Worm (Caenorhabditis elegans) whole organism, L4/young adult: ENCODE results near the gene fbxa-9.

Experiments
- W03F9.2 ChIP-seq: fragments of 150-350 bp; optimal IDR thresholded peaks from 2 replicates; lab custom pipeline; 2014; ENCODE audit warnings: missing biosample characterization, missing genetic modification characterization
- dao-5 ChIP-seq: sonication (generic microtip); optimal IDR thresholded peaks from 2 replicates; lab custom pipeline; 2016; ENCODE audit warnings: missing genotype, missing genetic modification characterization, moderate library complexity, missing compliant biosample characterization
- him-1 ChIP-seq: sonication (generic microtip); optimal IDR thresholded peaks from 2 replicates; lab custom pipeline; 2016; ENCODE audit warnings: missing genotype, missing genetic modification reagents, missing genetic modification characterization, missing compliant biosample characterization

The fbxa-9 gene

ce11 chrIII:2288261-2288660 is 21.8 kb downstream of the fbxa-9 start:
- no peak for TF ChIP-seq him-1
- no peak for TF ChIP-seq W03F9.2 (tag; lab: Kevin White, UChicago)
- TF ChIP-seq dao-5 (tag; lab: Kevin White, UChicago): no peak

- TF ChIP-seq him-1 (no peak), W03F9.2 (tag; lab: Kevin White, UChicago) (no peak), dao-5 (tag; lab: Kevin White, UChicago) (no peak)
Measured at ce11 chrIII:2291139-2291538, 24.7 kb downstream of the fbxa-9 start, which contains the start of gene fbxa-219. TSS of gene fbxa-219 (plus strand) at chrIII:2291415.

- TF ChIP-seq dao-5 (tag; lab: Kevin White, UChicago) (no peak), W03F9.2 (tag; lab: Kevin White, UChicago) (no peak), him-1 (no peak)
Measured at ce11 chrIII:2294736-2295135, 28.3 kb downstream of the fbxa-9 start.

DNA sequence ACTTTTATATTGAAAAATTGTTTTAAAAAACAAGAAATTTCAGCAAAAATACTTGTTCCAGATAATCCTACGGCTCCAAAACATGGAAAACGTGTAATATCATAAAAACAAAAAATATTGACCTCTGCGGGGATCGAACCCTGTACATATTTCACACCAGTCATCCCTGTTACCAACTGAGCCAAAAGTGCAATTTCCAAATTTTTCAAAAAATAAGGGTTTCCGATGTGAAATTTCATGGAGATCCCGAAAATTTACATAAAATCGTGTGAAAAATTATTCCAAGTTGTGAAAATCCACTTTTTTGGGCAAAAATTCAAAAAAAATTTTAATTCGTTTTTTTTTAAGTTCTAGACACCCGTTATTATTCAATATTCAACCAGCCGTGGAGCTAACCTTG is 37.7 kb downstream of the fbxa-9 start:
- no peak for TF ChIP-seq him-1
- no peak for TF ChIP-seq dao-5 (tag; lab: Kevin White, UChicago)
- no peak for TF ChIP-seq W03F9.2 (tag; lab: Kevin White, UChicago)

- TF ChIP-seq dao-5 (tag; lab: Kevin White, UChicago): no peak
Measured at ce11 chrIII:2304867-2305266, 38.4 kb downstream of the fbxa-9 start, which contains the start of gene Y54F10BM.9. TSS of gene Y54F10BM.9 (minus strand) at chrIII:2304927.

- TF ChIP-seq him-1 (no peak), dao-5 (tag; lab: Kevin White, UChicago) (no peak), W03F9.2 (tag; lab: Kevin White, UChicago) (no peak)
Measured at ce11 chrIII:2308026-2308425, 41.6 kb downstream of the fbxa-9 start, which contains the start of the genes fbxa-1 and Y54F10BM.20. TSS of gene fbxa-1 (minus strand) at chrIII:2308126. TSS of gene Y54F10BM.20 (plus strand) at chrIII:2308256.

DNA sequence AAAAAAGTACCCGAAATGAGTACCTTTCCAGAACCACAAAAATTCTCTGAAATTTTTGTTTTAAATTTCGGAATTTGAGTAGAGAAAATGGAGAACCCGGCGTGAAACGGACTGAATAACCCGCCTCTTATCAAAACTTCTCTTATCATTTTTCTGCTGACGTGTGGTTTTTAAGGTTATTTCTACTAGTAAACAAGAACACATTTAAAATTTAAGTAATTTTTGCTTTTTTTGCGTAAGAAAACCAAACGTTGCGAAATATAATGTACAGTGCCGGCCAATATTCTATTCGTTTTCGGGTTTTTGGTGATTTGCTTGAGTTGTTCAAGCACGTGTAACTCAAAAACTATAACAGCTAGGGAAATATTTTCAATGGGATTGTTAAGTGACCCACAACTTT is 44.5 kb downstream of the fbxa-9 start:
- TF ChIP-seq him-1: no peak
- TF ChIP-seq W03F9.2 (tag; lab: Kevin White, UChicago): no peak
- TF ChIP-seq dao-5 (tag; lab: Kevin White, UChicago): no peak

DNA sequence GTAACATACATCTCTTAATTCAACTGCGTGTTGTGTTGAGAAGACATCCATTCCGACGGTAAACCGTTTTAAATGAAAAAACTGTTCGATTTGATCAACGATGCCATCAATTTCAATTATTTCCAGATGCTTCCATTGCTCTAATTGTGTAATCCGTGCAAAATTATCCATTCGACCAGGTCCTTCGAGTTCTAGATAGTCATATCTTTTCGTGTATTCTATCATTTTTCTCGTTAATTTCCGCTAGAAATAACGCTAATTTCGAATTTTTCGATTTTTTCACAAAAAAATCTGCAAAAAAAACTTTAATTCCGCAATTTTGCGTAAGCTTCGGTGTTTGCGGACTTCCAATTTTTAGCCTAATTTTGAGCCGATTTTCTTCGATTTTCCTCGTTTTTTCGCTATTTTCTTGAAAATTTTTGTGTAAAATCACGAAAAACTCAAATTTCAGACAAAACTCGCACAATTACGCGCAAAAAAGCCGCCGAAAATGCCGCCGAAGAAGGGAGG is 47.6 kb downstream of the fbxa-9 start, which contains the start of the genes fbxa-66 and iffb-1:
fbxa-66 (minus strand) TSS at position 51 of the 510 bp plus-strand sequence.
iffb-1 (plus strand) TSS at position 452 of the 510 bp plus-strand sequence.
- TF ChIP-seq dao-5 (tag; lab: Kevin White, UChicago) (no peak), W03F9.2 (tag; lab: Kevin White, UChicago) (no peak), him-1 (no peak)

- TF ChIP-seq dao-5 (tag; lab: Kevin White, UChicago) (no peak), W03F9.2 (tag; lab: Kevin White, UChicago) (no peak), him-1 (no peak)
Measured at ce11 chrIII:2314678-2315077, 48.2 kb downstream of the fbxa-9 start.

DNA sequence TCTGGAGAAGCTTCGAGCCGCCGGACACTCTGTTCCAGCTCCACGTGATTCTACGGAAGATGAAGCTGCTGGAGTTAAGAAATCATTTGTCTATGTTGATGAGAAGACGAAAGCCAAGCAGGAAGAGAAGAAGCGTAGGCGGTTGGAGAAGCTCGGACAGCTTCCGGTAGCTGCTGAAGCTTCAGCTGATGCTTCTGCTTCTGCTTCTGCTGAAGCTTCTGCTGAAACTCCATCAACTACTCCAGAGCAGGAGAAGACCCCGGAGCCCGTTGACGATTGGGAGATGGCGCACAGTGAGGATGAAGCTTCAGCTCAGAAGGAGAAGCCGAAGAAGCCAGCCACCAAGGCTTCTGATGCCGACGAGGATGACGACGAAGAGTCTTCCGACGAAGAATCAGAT is 50.0 kb downstream of the fbxa-9 start:
- TF ChIP-seq him-1 (no peak), W03F9.2 (tag; lab: Kevin White, UChicago) (no peak), dao-5 (tag; lab: Kevin White, UChicago) (no peak)
